Fruit fly (Drosophila melanogaster) whole organism, embryonic: Measurements from ENCODE around the gene hgo.

Experiments used
- Ada2b ChIP-seq: fragments of 200-800 bp; sonication (Bioruptor generic); IDR thresholded peaks from 2 replicates; pipeline ENCODE4 v1.3.6; 2022; ENCODE audit warnings: missing biosample characterization, missing genetic modification characterization
- Antp ChIP-seq: fragments of 200-800 bp; sonication (Bioruptor generic); optimal IDR thresholded peaks from 3 replicates; lab custom pipeline; 2016; ENCODE audit warnings: missing biosample characterization, missing genetic modification characterization
- B-H1 ChIP-seq: fragments of 200-800 bp; sonication (Bioruptor generic); IDR thresholded peaks from 3 replicates; pipeline ENCODE4 v1.3.6; 2022; ENCODE audit warnings: missing biosample characterization, missing genetic modification characterization
- CG10565 ChIP-seq: fragments of 200-800 bp; sonication (Bioruptor generic); optimal IDR thresholded peaks from 3 replicates; lab custom pipeline; 2016; ENCODE audit warnings: missing biosample characterization, mild to moderate bottlenecking, missing genetic modification characterization
- CG12659 ChIP-seq: fragments of 200-800 bp; sonication (Bioruptor generic); optimal IDR thresholded peaks from 3 replicates; lab custom pipeline; 2017; ENCODE audit warnings: mild to moderate bottlenecking, missing biosample characterization, missing genetic modification reagents, missing genetic modification characterization
- CG13894 ChIP-seq: fragments of 200-800 bp; sonication (Bioruptor generic); optimal IDR thresholded peaks from 3 replicates; lab custom pipeline; 2018; ENCODE audit warnings: missing biosample characterization, mild to moderate bottlenecking, missing genetic modification characterization, moderate library complexity
- CG14667 ChIP-seq: fragments of 200-800 bp; sonication (Bioruptor generic); IDR thresholded peaks from 2 replicates; pipeline ENCODE4 v1.3.6; 2022; ENCODE audit warnings: missing biosample characterization, missing genetic modification characterization
- CG16779 ChIP-seq: fragments of 200-800 bp; sonication (Bioruptor generic); IDR thresholded peaks from 2 replicates; pipeline ENCODE4 v1.3.6; 2022; ENCODE audit warnings: missing biosample characterization, missing genetic modification characterization
- CG16813 ChIP-seq: fragments of 200-800 bp; sonication (Bioruptor generic); IDR thresholded peaks from 3 replicates; pipeline ENCODE4 v1.3.6; 2022; ENCODE audit warnings: missing biosample characterization, missing genetic modification characterization; ENCODE audit not compliant: partially characterized antibody
- CG16863 ChIP-seq: fragments of 200-800 bp; sonication (Bioruptor generic); optimal IDR thresholded peaks from 3 replicates; lab custom pipeline; 2016; ENCODE audit warnings: missing biosample characterization, missing genetic modification characterization
- CG17359 ChIP-seq: fragments of 200-800 bp; sonication (Bioruptor generic); optimal IDR thresholded peaks from 3 replicates; lab custom pipeline; 2018; ENCODE audit warnings: missing biosample characterization, mild to moderate bottlenecking, missing genetic modification characterization, moderate library complexity
- CG2712 ChIP-seq: fragments of 200-800 bp; optimal IDR thresholded peaks from 3 replicates; lab custom pipeline; 2019; ENCODE audit warnings: missing biosample characterization, mild to moderate bottlenecking, missing genetic modification characterization, moderate library complexity
- CG3065 ChIP-seq: fragments of 200-800 bp; sonication (Bioruptor generic); optimal IDR thresholded peaks from 2 replicates; lab custom pipeline; 2016; ENCODE audit warnings: missing biosample characterization, missing genetic modification characterization
- CG3163 ChIP-seq: fragments of 200-800 bp; sonication (Bioruptor generic); optimal IDR thresholded peaks from 3 replicates; lab custom pipeline; 2016; ENCODE audit warnings: missing biosample characterization, missing genetic modification characterization
- CG33213 ChIP-seq: fragments of 200-800 bp; sonication (Bioruptor generic); optimal IDR thresholded peaks from 3 replicates; lab custom pipeline; 2016; ENCODE audit warnings: missing biosample characterization, missing genetic modification characterization
- CG42726 ChIP-seq: fragments of 200-800 bp; sonication (Bioruptor generic); IDR thresholded peaks from 2 replicates; pipeline ENCODE4 v1.3.6; 2022; ENCODE audit warnings: missing biosample characterization, missing genetic modification characterization; ENCODE audit not compliant: partially characterized antibody
- CG4820 ChIP-seq: fragments of 200-800 bp; sonication (Bioruptor generic); optimal IDR thresholded peaks from 3 replicates; lab custom pipeline; 2016; ENCODE audit warnings: missing biosample characterization, missing genetic modification characterization
- CG6254 ChIP-seq: fragments of 200-800 bp; sonication (Bioruptor generic); optimal IDR thresholded peaks from 3 replicates; lab custom pipeline; 2017; ENCODE audit warnings: mild to moderate bottlenecking, missing biosample characterization, missing genetic modification reagents, missing genetic modification characterization
- CG8478 ChIP-seq: fragments of >200 bp; optimal IDR thresholded peaks from 2 replicates; lab custom pipeline; 2018
- CG9437 ChIP-seq: fragments of 200-800 bp; sonication (Bioruptor generic); optimal IDR thresholded peaks from 2 replicates; lab custom pipeline; 2018; ENCODE audit warnings: missing biosample characterization, mild to moderate bottlenecking, missing genetic modification characterization
- Dll ChIP-seq: fragments of 200-800 bp; sonication (Bioruptor generic); IDR thresholded peaks from 4 replicates; pipeline ENCODE4 v1.3.6; 2022; ENCODE audit warnings: missing biosample characterization, missing genetic modification characterization; ENCODE audit not compliant: partially characterized antibody
- Doc3 ChIP-seq: fragments of 200-800 bp; sonication (Bioruptor generic); IDR thresholded peaks from 3 replicates; pipeline ENCODE4 v1.3.6; 2022; ENCODE audit warnings: missing biosample characterization, missing genetic modification characterization; ENCODE audit not compliant: partially characterized antibody
- E2f1 ChIP-seq: fragments of 200-800 bp; sonication (Bioruptor generic); IDR thresholded peaks from 2 replicates; pipeline ENCODE4 v1.3.6; 2022; ENCODE audit warnings: missing biosample characterization, missing genetic modification characterization
- E2f2 ChIP-seq: fragments of 200-800 bp; sonication (Bioruptor generic); IDR thresholded peaks from 2 replicates; pipeline ENCODE4 v1.3.6; 2022; ENCODE audit warnings: missing biosample characterization, missing genetic modification characterization
- Lhr ChIP-seq: fragments of 200-800 bp; sonication (Bioruptor generic); optimal IDR thresholded peaks from 3 replicates; lab custom pipeline; 2017; ENCODE audit warnings: mild to moderate bottlenecking, missing biosample characterization, missing genetic modification reagents, missing genetic modification characterization
- Myb ChIP-seq: fragments of 200-800 bp; sonication (Bioruptor generic); optimal IDR thresholded peaks from 2 replicates; lab custom pipeline; 2016; ENCODE audit warnings: missing biosample characterization, missing genetic modification characterization
- NfI ChIP-seq: fragments of 200-800 bp; sonication (Bioruptor generic); optimal IDR thresholded peaks from 3 replicates; lab custom pipeline; 2018; ENCODE audit warnings: missing biosample characterization, mild to moderate bottlenecking, missing genetic modification characterization, moderate library complexity
- Opbp ChIP-seq: fragments of 200-800 bp; sonication (Bioruptor generic); IDR thresholded peaks from 3 replicates; pipeline ENCODE4 v1.3.6; 2022; ENCODE audit warnings: missing biosample characterization, missing genetic modification characterization; ENCODE audit not compliant: partially characterized antibody
- Scr ChIP-seq: fragments of 200-800 bp; sonication (Bioruptor generic); IDR thresholded peaks from 2 replicates; pipeline ENCODE4 v1.3.6; 2022; ENCODE audit warnings: missing biosample characterization, missing genetic modification characterization; ENCODE audit not compliant: partially characterized antibody
- Sin3A ChIP-seq: fragments of >200 bp; optimal IDR thresholded peaks from 2 replicates; lab custom pipeline; 2018
- bcd ChIP-seq: fragments of 200-800 bp; sonication (Bioruptor generic); optimal IDR thresholded peaks from 2 replicates; lab custom pipeline; 2017; ENCODE audit warnings: missing biosample characterization, mild to moderate bottlenecking, missing genetic modification characterization
- cato ChIP-seq: fragments of 200-800 bp; sonication (Bioruptor generic); optimal IDR thresholded peaks from 2 replicates; lab custom pipeline; 2016; ENCODE audit warnings: missing biosample characterization, missing genetic modification characterization, borderline replicate concordance
- dpn ChIP-seq, 2 experiments: fragments of 200-800 bp; sonication (Bioruptor generic); optimal IDR thresholded peaks; 3 replicates each; lab custom pipeline; 2016; ENCODE audit warnings: missing biosample characterization in 2 of 2, missing genetic modification characterization in 2 of 2
- dysf ChIP-seq: fragments of 200-800 bp; sonication (Bioruptor generic); IDR thresholded peaks from 3 replicates; pipeline ENCODE4 v1.3.6; 2022; ENCODE audit warnings: missing biosample characterization, missing genetic modification characterization
- ftz-f1 ChIP-seq: fragments of 200-800 bp; sonication (Bioruptor generic); optimal IDR thresholded peaks from 2 replicates; lab custom pipeline; 2016; ENCODE audit warnings: missing biosample characterization, missing genetic modification characterization
- grau ChIP-seq: fragments of 200-800 bp; optimal IDR thresholded peaks from 3 replicates; lab custom pipeline; 2019; ENCODE audit warnings: missing biosample characterization, mild to moderate bottlenecking, missing genetic modification characterization, moderate library complexity
- gsb-n ChIP-seq: fragments of 200-800 bp; sonication (Bioruptor generic); optimal IDR thresholded peaks from 3 replicates; lab custom pipeline; 2018; ENCODE audit warnings: missing biosample characterization, mild to moderate bottlenecking, missing genetic modification characterization
- gt ChIP-seq: fragments of 200-800 bp; sonication (Bioruptor generic); IDR thresholded peaks from 2 replicates; pipeline ENCODE4 v1.3.6; 2022; ENCODE audit warnings: missing biosample characterization, missing genetic modification characterization
- hb ChIP-seq: fragments of 200-800 bp; sonication (Bioruptor generic); IDR thresholded peaks from 3 replicates; pipeline ENCODE4 v1.3.6; 2022; ENCODE audit warnings: missing biosample characterization, missing genetic modification characterization; ENCODE audit not compliant: partially characterized antibody
- inv ChIP-seq: fragments of 200-800 bp; sonication (Bioruptor generic); IDR thresholded peaks from 2 replicates; pipeline ENCODE4 v1.3.6; 2022; ENCODE audit warnings: missing biosample characterization, missing genetic modification characterization; ENCODE audit not compliant: partially characterized antibody
- jumu ChIP-seq: fragments of 200-800 bp; sonication (Bioruptor generic); optimal IDR thresholded peaks from 3 replicates; lab custom pipeline; 2016; ENCODE audit warnings: missing biosample characterization, missing genetic modification characterization
- knrl ChIP-seq: fragments of 200-800 bp; sonication (Bioruptor generic); IDR thresholded peaks from 3 replicates; pipeline ENCODE4 v1.3.6; 2022; ENCODE audit warnings: missing biosample characterization, missing genetic modification characterization; ENCODE audit not compliant: partially characterized antibody
- lmd ChIP-seq: fragments of 200-800 bp; sonication (Bioruptor generic); IDR thresholded peaks from 2 replicates; pipeline ENCODE4 v1.3.6; 2022; ENCODE audit warnings: missing biosample characterization, missing genetic modification characterization
- sd ChIP-seq: fragments of 200-800 bp; sonication (Bioruptor generic); optimal IDR thresholded peaks from 3 replicates; lab custom pipeline; 2018; ENCODE audit warnings: missing biosample characterization, mild to moderate bottlenecking, missing genetic modification characterization, moderate library complexity
- shn ChIP-seq: fragments of 200-800 bp; sonication (Bioruptor generic); optimal IDR thresholded peaks from 3 replicates; lab custom pipeline; 2016; ENCODE audit warnings: missing biosample characterization, missing genetic modification characterization
- slbo ChIP-seq: fragments of 200-800 bp; sonication (Bioruptor generic); IDR thresholded peaks from 2 replicates; pipeline ENCODE4 v1.3.6; 2022; ENCODE audit warnings: missing biosample characterization, missing genetic modification characterization
- sr ChIP-seq: fragments of 200-800 bp; sonication (Bioruptor generic); IDR thresholded peaks from 3 replicates; pipeline ENCODE4 v1.3.6; 2022; ENCODE audit warnings: missing biosample characterization, missing genetic modification characterization
- unc-4 ChIP-seq: fragments of 200-800 bp; sonication (Bioruptor generic); IDR thresholded peaks from 2 replicates; pipeline ENCODE4 v1.3.6; 2022; ENCODE audit warnings: missing biosample characterization, missing genetic modification characterization; ENCODE audit not compliant: partially characterized antibody
- zf30C ChIP-seq: fragments of 200-800 bp; sonication (Bioruptor generic); optimal IDR thresholded peaks from 3 replicates; lab custom pipeline; 2018; ENCODE audit warnings: missing biosample characterization, mild to moderate bottlenecking, missing genetic modification characterization

The hgo gene

DNA sequence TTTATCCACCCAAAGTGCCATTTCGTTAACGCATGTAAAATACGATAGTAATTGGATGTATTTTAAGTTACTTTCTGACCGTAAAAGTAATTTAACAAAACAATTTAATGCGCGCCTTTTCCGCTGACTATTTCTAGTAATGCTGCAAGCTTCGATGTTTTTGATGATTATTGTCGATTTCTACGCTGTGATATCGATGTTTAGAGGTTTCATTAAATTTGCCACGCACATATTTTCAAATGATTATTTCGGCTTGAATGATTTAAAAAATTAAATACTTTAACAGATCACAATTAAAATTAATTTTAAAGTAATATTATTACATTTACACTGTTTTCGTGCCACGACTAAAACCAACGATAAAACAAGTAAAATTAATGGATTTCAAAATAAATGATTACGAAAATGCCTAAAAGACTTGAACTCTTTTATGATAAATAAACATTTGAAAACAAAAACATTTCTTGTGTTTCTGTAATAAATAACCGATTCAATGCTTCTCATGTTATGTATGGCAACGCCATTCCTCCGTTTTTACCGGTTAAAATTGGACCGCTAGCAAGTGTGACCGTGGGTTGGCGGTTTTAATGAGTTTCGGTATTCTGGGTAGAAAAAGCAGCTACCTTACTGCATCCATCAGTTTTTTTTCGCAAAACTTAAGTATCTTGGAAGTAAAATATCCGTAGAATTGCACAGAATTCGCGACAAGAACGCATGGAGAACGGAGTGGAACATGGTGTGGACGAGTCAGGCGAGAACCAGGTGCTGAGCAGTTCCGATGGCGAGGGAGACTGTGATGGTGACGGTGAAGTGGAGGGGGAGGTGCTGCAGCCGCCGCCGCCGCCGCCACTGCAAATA, 5.8 kb upstream of the hgo start, which contains the start of the genes RfC38 and CG4751 (continued):
- TF ChIP-seq lmd (no peak), hb (GFP tag; lab: Robert Waterston, UW) (peak; percentile 64; the same call in 1 of the 3 replicates), shn (GFP tag; lab: Kevin White, UChicago) (no peak), CG13894 (no peak), CG42726 (GFP tag; lab: Robert Waterston, UW) (peak; percentile 52; the same call in 1 of the 2 replicates), CG4820 (no peak), NfI (GFP tag; lab: Kevin White, UChicago) (peak; percentile 7), slbo (GFP tag; lab: Robert Waterston, UW) (0 out of 2 replicates have a peak, but pooled peaks have one; percentile 6), Scr (GFP tag; lab: Robert Waterston, UW) (peak; percentile 72), CG16813 (GFP tag; lab: Robert Waterston, UW) (peak; percentile 63), Doc3 (peak; percentile 73), gt (GFP tag; lab: Robert Waterston, UW) (no peak), zf30C (GFP tag; lab: Kevin White, UChicago) (no peak), E2f1 (0 out of 2 replicates have a peak, but pooled peaks have one; percentile 20), CG6254 (GFP tag; lab: Kevin White, UChicago) (no peak), dysf (GFP tag; lab: Robert Waterston, UW) (no peak), Ada2b (no peak), CG14667 (GFP tag; lab: Robert Waterston, UW) (no peak), CG33213 (no peak), CG12659 (GFP tag; lab: Kevin White, UChicago) (peak; percentile 71), Myb (GFP tag; lab: Kevin White, UChicago) (peak; percentile 50), bcd (GFP tag; lab: Kevin White, UChicago) (no peak), CG9437 (GFP tag; lab: Kevin White, UChicago) (no peak), CG2712 (tag; lab: Kevin White, UChicago) (no peak), CG10565 (GFP tag; lab: Kevin White, UChicago) (no peak), CG16863 (GFP tag; lab: Kevin White, UChicago) (no peak), E2f2 (GFP tag; lab: Robert Waterston, UW) (peak; percentile 56), Dll (GFP tag; lab: Robert Waterston, UW) (peak; percentile 84), CG17359 (no peak), Lhr (GFP tag; lab: Kevin White, UChicago) (peak; percentile 5), unc-4 (GFP tag; lab: Robert Waterston, UW) (peak; percentile 68), gsb-n (no peak), cato (no peak), knrl (GFP tag; lab: Robert Waterston, UW) (peak; percentile 67), CG8478 (lab: Kevin White, UChicago) (no peak), CG3065 (GFP tag; lab: Kevin White, UChicago) (no peak), sd (tag; lab: Kevin White, UChicago) (no peak), jumu (GFP tag; lab: Kevin White, UChicago) (no peak), Antp (no peak), ftz-f1 (GFP tag; lab: Kevin White, UChicago) (no peak), B-H1 (GFP tag; lab: Robert Waterston, UW) (no peak), sr (no peak), grau (tag; lab: Kevin White, UChicago) (no peak), CG3163 (GFP tag; lab: Kevin White, UChicago) (no peak), CG16779 (GFP tag; lab: Robert Waterston, UW) (no peak), Sin3A (lab: Kevin White, UChicago) (peak; percentile 37), inv (GFP tag; lab: Robert Waterston, UW) (peak; percentile 50; the same call in 1 of the 2 replicates), dpn (GFP tag; optimal IDR thresholded peaks at IDR 0.05; lab: Kevin White, UChicago) (peak in 1 of 2 experiments; percentile 22), Opbp (GFP tag; lab: Robert Waterston, UW) (peak; percentile 43; the same call in 2 of the 3 replicates)
